Worm (Caenorhabditis elegans) whole organism, L3 larva: ENCODE data around the gene C14E2.5.

ENCODE experiments used
- R02D3.7 ChIP-seq: fragments of 150-350 bp; optimal IDR thresholded peaks from 2 replicates; lab custom pipeline; 2014; ENCODE audit warnings: missing biosample characterization, missing genetic modification characterization
- ZK546.5 ChIP-seq: sonication (generic microtip); optimal IDR thresholded peaks from 2 replicates; lab custom pipeline; 2017; ENCODE audit warnings: missing biosample characterization, missing genetic modification characterization
- aly-2 ChIP-seq: fragments of 150-350 bp; optimal IDR thresholded peaks from 2 replicates; lab custom pipeline; 2014; ENCODE audit warnings: missing biosample characterization, missing genetic modification characterization
- ama-1 ChIP-seq: fragments of 150-350 bp; optimal IDR thresholded peaks from 2 replicates; lab custom pipeline; 2018
- ceh-16 ChIP-seq: sonication (generic microtip); optimal IDR thresholded peaks from 2 replicates; lab custom pipeline; 2017; ENCODE audit warnings: missing biosample characterization, missing genetic modification characterization
- ceh-28 ChIP-seq: fragments of 150-350 bp; optimal IDR thresholded peaks from 2 replicates; lab custom pipeline; 2014; ENCODE audit warnings: missing biosample characterization, missing genetic modification reagents, missing genetic modification characterization
- ceh-82 ChIP-seq: fragments of 150-350 bp; optimal IDR thresholded peaks from 2 replicates; lab custom pipeline; 2014; ENCODE audit warnings: missing biosample characterization, missing genetic modification characterization
- ceh-9 ChIP-seq: sonication (generic microtip); optimal IDR thresholded peaks from 2 replicates; lab custom pipeline; 2018; ENCODE audit warnings: missing biosample characterization, missing genetic modification characterization
- egl-27 ChIP-seq: sonication (generic microtip); optimal IDR thresholded peaks from 4 replicates; lab custom pipeline; 2017; ENCODE audit warnings: missing biosample characterization, missing genetic modification reagents, missing genetic modification characterization
- egl-5 ChIP-seq: fragments of 150-350 bp; optimal IDR thresholded peaks from 2 replicates; lab custom pipeline; 2017; ENCODE audit warnings: missing biosample characterization, missing genetic modification reagents, missing genetic modification characterization, inconsistent platforms
- elt-1 ChIP-seq: fragments of 150-350 bp; optimal IDR thresholded peaks from 2 replicates; lab custom pipeline; 2014; ENCODE audit warnings: missing biosample characterization, missing genetic modification characterization
- elt-3 ChIP-seq, 3 experiments: fragments of 150-350 bp in 1 of 3; sonication (generic microtip) in 2 of 3; optimal IDR thresholded peaks; 2 replicates in 2 of 3; 4 replicates in 1 of 3; lab custom pipeline; 2014 to 2017; ENCODE audit warnings: missing biosample characterization in 3 of 3, missing genetic modification characterization in 3 of 3
- fkh-10 ChIP-seq: sonication (generic microtip); optimal IDR thresholded peaks from 2 replicates; lab custom pipeline; 2017; ENCODE audit warnings: missing biosample characterization, missing genetic modification reagents, missing genetic modification characterization
- hmg-11 ChIP-seq: sonication (generic microtip); optimal IDR thresholded peaks from 2 replicates; lab custom pipeline; 2016; ENCODE audit warnings: missing genetic modification characterization, missing compliant biosample characterization
- jun-1 ChIP-seq: fragments of 150-350 bp; optimal IDR thresholded peaks from 2 replicates; lab custom pipeline; 2014; ENCODE audit warnings: missing biosample characterization, missing genetic modification reagents, missing genetic modification characterization
- lin-15B ChIP-seq: fragments of 150-350 bp; optimal IDR thresholded peaks from 2 replicates; lab custom pipeline; 2014; ENCODE audit warnings: missing biosample characterization, missing genetic modification characterization
- lin-39 ChIP-seq: fragments of 150-350 bp; optimal IDR thresholded peaks from 2 replicates; lab custom pipeline; 2018; ENCODE audit warnings: missing biosample characterization, missing genetic modification reagents, missing genetic modification characterization
- lsy-12 ChIP-seq: sonication (generic microtip); optimal IDR thresholded peaks from 2 replicates; lab custom pipeline; 2016; ENCODE audit warnings: mild to moderate bottlenecking, missing genetic modification characterization, missing compliant biosample characterization
- mdl-1 ChIP-seq: fragments of 150-350 bp; optimal IDR thresholded peaks from 2 replicates; lab custom pipeline; 2014; ENCODE audit warnings: missing biosample characterization, missing genetic modification characterization
- mml-1 ChIP-seq: fragments of 150-350 bp; sonication (generic microtip); optimal IDR thresholded peaks from 3 replicates; lab custom pipeline; 2014; ENCODE audit warnings: missing biosample characterization, missing genetic modification characterization
- nhr-23 ChIP-seq: fragments of 150-350 bp; optimal IDR thresholded peaks from 2 replicates; lab custom pipeline; 2014; ENCODE audit warnings: missing biosample characterization, missing genetic modification reagents, missing genetic modification characterization
- nhr-237 ChIP-seq: fragments of 150-350 bp; optimal IDR thresholded peaks from 2 replicates; lab custom pipeline; 2014; ENCODE audit warnings: missing biosample characterization, missing genetic modification characterization
- nhr-25 ChIP-seq: sonication (generic microtip); optimal IDR thresholded peaks from 2 replicates; lab custom pipeline; 2017; ENCODE audit warnings: missing biosample characterization, missing genetic modification characterization
- nhr-28 ChIP-seq: fragments of 150-350 bp; optimal IDR thresholded peaks from 2 replicates; lab custom pipeline; 2014; ENCODE audit warnings: missing biosample characterization, missing genetic modification characterization
- nhr-43 ChIP-seq: sonication (generic microtip); optimal IDR thresholded peaks from 2 replicates; lab custom pipeline; 2016; ENCODE audit warnings: mild to moderate bottlenecking, missing genetic modification characterization, missing compliant biosample characterization; ENCODE audit not compliant: poor library complexity, severe bottlenecking
- nhr-67 ChIP-seq: fragments of 150-350 bp; optimal IDR thresholded peaks from 2 replicates; lab custom pipeline; 2014; ENCODE audit warnings: missing biosample characterization, missing genetic modification characterization
- nhr-76 ChIP-seq: fragments of 150-350 bp; sonication (generic microtip); optimal IDR thresholded peaks from 5 replicates; lab custom pipeline; 2014; ENCODE audit warnings: missing biosample characterization, missing genetic modification characterization
- pqm-1 ChIP-seq: fragments of 150-350 bp; optimal IDR thresholded peaks from 2 replicates; lab custom pipeline; 2017; ENCODE audit warnings: missing biosample characterization, missing genetic modification characterization, inconsistent platforms
- sea-2 ChIP-seq: fragments of 150-350 bp; sonication (generic microtip); optimal IDR thresholded peaks from 4 replicates; lab custom pipeline; 2014; ENCODE audit warnings: missing biosample characterization, missing genetic modification reagents, missing genetic modification characterization
- skn-1 ChIP-seq: fragments of 150-350 bp; optimal IDR thresholded peaks from 2 replicates; lab custom pipeline; 2014; ENCODE audit warnings: missing biosample characterization, missing genetic modification characterization
- snpc-4 ChIP-seq: fragments of 150-350 bp; optimal IDR thresholded peaks from 2 replicates; lab custom pipeline; 2014; ENCODE audit warnings: missing biosample characterization, missing genetic modification characterization
- unc-62 ChIP-seq: fragments of 150-350 bp; sonication (generic microtip); optimal IDR thresholded peaks from 4 replicates; lab custom pipeline; 2014; ENCODE audit warnings: missing biosample characterization, missing genetic modification reagents, missing genetic modification characterization
- ztf-11 ChIP-seq: fragments of 150-350 bp; optimal IDR thresholded peaks from 2 replicates; lab custom pipeline; 2014; ENCODE audit warnings: missing biosample characterization, missing genetic modification characterization
- ztf-4 ChIP-seq: fragments of 150-350 bp; optimal IDR thresholded peaks from 2 replicates; lab custom pipeline; 2014; ENCODE audit warnings: missing biosample characterization, missing genetic modification characterization

Gene C14E2.5

ce11 chrX:1816106-1816505 lies 9.0 kb downstream of the C14E2.5 start, which contains the start of gene C14E2.7:
C14E2.7 (plus strand) TSS chrX:1816406.
- TF ChIP-seq nhr-237 (tag; lab: Kevin White, UChicago) (no peak), ama-1 (no peak), nhr-25 (tag; lab: Kevin White, UChicago) (no peak), egl-27 (tag; lab: Kevin White, UChicago) (no peak), nhr-23 (tag; lab: Kevin White, UChicago) (no peak), fkh-10 (GFP tag; lab: Kevin White, UChicago) (no peak), lin-15B (tag; lab: Kevin White, UChicago) (no peak), lsy-12 (tag; lab: Kevin White, UChicago) (no peak), ceh-16 (tag; lab: Kevin White, UChicago) (no peak), nhr-67 (no peak), snpc-4 (no peak), aly-2 (tag; lab: Kevin White, UChicago) (no peak), ceh-9 (no peak), sea-2 (GFP tag; lab: Kevin White, UChicago) (no peak)

ce11 chrX:1811436-1811835 lies 13.7 kb downstream of the C14E2.5 start, which contains the start of gene C14E2.3:
C14E2.3 (minus strand) TSS chrX:1811536.
- TF ChIP-seq egl-5 (tag; lab: Kevin White, UChicago) (no peak), hmg-11 (no peak), egl-27 (tag; lab: Kevin White, UChicago) (no peak), nhr-28 (tag; lab: Kevin White, UChicago) (no peak), nhr-43 (tag; lab: Kevin White, UChicago) (no peak), nhr-76 (tag; lab: Kevin White, UChicago) (no peak), nhr-67 (no peak), jun-1 (tag; lab: Kevin White, UChicago) (no peak), fkh-10 (GFP tag; lab: Kevin White, UChicago) (no peak), aly-2 (tag; lab: Kevin White, UChicago) (no peak), mml-1 (tag; lab: Kevin White, UChicago) (no peak), unc-62 (GFP tag; lab: Kevin White, UChicago) (no peak), ama-1 (no peak), elt-1 (tag; lab: Kevin White, UChicago) (no peak), lin-39 (tag; lab: Kevin White, UChicago) (no peak), mdl-1 (tag; lab: Kevin White, UChicago) (no peak), ztf-11 (tag; lab: Kevin White, UChicago) (no peak)
- TF ChIP-seq, all 47 proteins: peak for 0

DNA sequence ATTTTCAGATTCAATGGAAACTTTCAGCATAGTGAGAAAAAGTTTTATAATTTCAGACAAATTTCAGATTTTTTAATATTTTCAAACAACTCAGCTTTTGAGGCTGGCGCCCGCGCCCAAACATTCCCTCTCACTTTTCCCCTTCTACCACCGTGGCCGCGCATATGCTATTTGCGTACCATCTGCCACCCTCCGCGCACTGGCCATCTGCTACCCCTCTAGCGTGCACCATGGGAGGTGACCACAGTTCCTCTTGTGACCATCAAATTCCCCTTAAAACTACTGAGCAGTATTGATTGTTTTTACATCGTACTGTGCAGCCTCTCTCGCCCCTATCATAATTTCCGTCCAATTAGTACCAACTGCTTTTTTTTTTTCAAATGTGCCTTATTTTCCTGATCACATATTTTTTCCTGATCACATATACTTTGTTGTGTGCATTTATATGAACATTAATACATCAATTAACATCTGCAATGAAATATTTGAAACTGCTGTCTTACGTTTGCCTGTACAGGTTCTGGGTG lies 24.1 kb downstream of the C14E2.5 start, which contains the start of gene C14E2.11:
TSS of gene C14E2.11 (plus strand) at position 477 of the 527 bp plus-strand sequence.
- TF ChIP-seq ceh-28 (tag; lab: Kevin White, UChicago) (no peak), nhr-76 (tag; lab: Kevin White, UChicago) (no peak), fkh-10 (GFP tag; lab: Kevin White, UChicago) (no peak), pqm-1 (tag; lab: Kevin White, UChicago) (no peak), skn-1 (tag; lab: Kevin White, UChicago) (no peak), unc-62 (GFP tag; lab: Kevin White, UChicago) (no peak), lin-39 (tag; lab: Kevin White, UChicago) (no peak), elt-1 (tag; lab: Kevin White, UChicago) (no peak), aly-2 (tag; lab: Kevin White, UChicago) (no peak), mml-1 (tag; lab: Kevin White, UChicago) (no peak), sea-2 (GFP tag; lab: Kevin White, UChicago) (no peak), ztf-4 (tag; lab: Kevin White, UChicago) (no peak), mdl-1 (tag; lab: Kevin White, UChicago) (no peak), ZK546.5 (tag; lab: Kevin White, UChicago) (no peak), elt-3 (tag; optimal IDR thresholded peaks at IDR 0.05; lab: Kevin White, UChicago) (no peak), ceh-82 (tag; lab: Kevin White, UChicago) (no peak)

ce11 chrX:1798543-1798942 lies 26.6 kb downstream of the C14E2.5 start:
- TF ChIP-seq lin-39 (tag; lab: Kevin White, UChicago) (no peak), nhr-237 (tag; lab: Kevin White, UChicago) (no peak)

DNA sequence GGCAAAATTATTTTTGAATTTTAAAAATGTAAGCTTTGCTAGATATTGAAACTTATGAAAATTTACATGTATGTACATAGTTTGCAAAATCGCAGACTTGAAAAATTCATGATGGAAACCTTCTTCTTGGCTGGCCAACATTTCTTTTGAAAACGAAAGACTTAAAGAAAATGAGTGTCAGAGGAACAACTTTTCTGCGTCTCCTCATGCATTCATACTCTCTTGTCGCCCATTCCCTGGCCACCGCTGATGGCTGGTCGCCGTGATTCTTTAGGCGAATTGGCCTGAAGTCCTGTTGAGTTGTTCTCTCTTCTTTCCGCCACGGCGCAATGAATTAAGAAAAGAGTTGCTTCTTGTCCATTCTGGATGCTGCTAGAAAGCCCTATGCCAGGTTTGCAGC lies 29.1 kb downstream of the C14E2.5 start:
- TF ChIP-seq elt-1 (tag; lab: Kevin White, UChicago) (no peak), ama-1 (no peak), R02D3.7 (no peak)
